Fruit fly (Drosophila melanogaster) whole organism, embryonic: ENCODE measurements around the gene SLC5A11.

Experiments
- Antp ChIP-seq: fragments of 200-800 bp; sonication (Bioruptor generic); optimal IDR thresholded peaks from 3 replicates; lab custom pipeline; 2016; ENCODE audit warnings: missing biosample characterization, missing genetic modification characterization
- CG11456 ChIP-seq: fragments of 200-800 bp; sonication (Bioruptor generic); IDR thresholded peaks from 3 replicates; pipeline ENCODE4 v1.3.6; 2022; ENCODE audit warnings: missing biosample characterization, missing genetic modification characterization
- CG12659 ChIP-seq: fragments of 200-800 bp; sonication (Bioruptor generic); optimal IDR thresholded peaks from 3 replicates; lab custom pipeline; 2017; ENCODE audit warnings: mild to moderate bottlenecking, missing biosample characterization, missing genetic modification reagents, missing genetic modification characterization
- CG12744 ChIP-seq: fragments of 200-800 bp; sonication (Bioruptor generic); optimal IDR thresholded peaks from 2 replicates; lab custom pipeline; 2016; ENCODE audit warnings: missing biosample characterization, missing genetic modification characterization
- CG13123 ChIP-seq: fragments of 200-800 bp; sonication (Bioruptor generic); optimal IDR thresholded peaks from 2 replicates; lab custom pipeline; 2016; ENCODE audit warnings: missing biosample characterization, missing genetic modification characterization
- CG13424 ChIP-seq: fragments of 200-800 bp; sonication (Bioruptor generic); optimal IDR thresholded peaks from 2 replicates; lab custom pipeline; 2019; ENCODE audit warnings: missing biosample characterization, mild to moderate bottlenecking, missing genetic modification characterization, moderate library complexity
- CG1602 ChIP-seq: fragments of 200-800 bp; sonication (Bioruptor generic); optimal IDR thresholded peaks from 3 replicates; lab custom pipeline; 2016; ENCODE audit warnings: missing biosample characterization, missing genetic modification characterization
- CG18262 ChIP-seq: fragments of 200-800 bp; optimal IDR thresholded peaks from 3 replicates; lab custom pipeline; 2019; ENCODE audit warnings: missing biosample characterization, mild to moderate bottlenecking, missing genetic modification characterization, moderate library complexity
- CG2129 ChIP-seq: fragments of 200-800 bp; sonication (Bioruptor generic); IDR thresholded peaks from 2 replicates; pipeline ENCODE4 v1.3.6; 2022; ENCODE audit warnings: missing biosample characterization, missing genetic modification characterization; ENCODE audit not compliant: partially characterized antibody
- CG32532 ChIP-seq: fragments of 200-800 bp; sonication (Bioruptor generic); IDR thresholded peaks from 2 replicates; pipeline ENCODE4 v1.3.6; 2022; ENCODE audit warnings: missing biosample characterization, missing genetic modification characterization
- CG3281 ChIP-seq: fragments of 200-800 bp; sonication (Bioruptor generic); optimal IDR thresholded peaks from 3 replicates; lab custom pipeline; 2017; ENCODE audit warnings: missing biosample characterization, mild to moderate bottlenecking, missing genetic modification characterization
- CG33557 ChIP-seq: fragments of 200-800 bp; sonication (Bioruptor generic); optimal IDR thresholded peaks from 2 replicates; lab custom pipeline; 2019; ENCODE audit warnings: missing biosample characterization, mild to moderate bottlenecking, missing genetic modification characterization, moderate library complexity
- CG6254 ChIP-seq: fragments of 200-800 bp; sonication (Bioruptor generic); optimal IDR thresholded peaks from 3 replicates; lab custom pipeline; 2017; ENCODE audit warnings: mild to moderate bottlenecking, missing biosample characterization, missing genetic modification reagents, missing genetic modification characterization
- CG7357 ChIP-seq: fragments of 200-800 bp; sonication (Bioruptor generic); IDR thresholded peaks from 3 replicates; pipeline ENCODE4 v1.3.6; 2022; ENCODE audit warnings: missing biosample characterization, missing genetic modification characterization
- CG7963 ChIP-seq: fragments of 200-800 bp; sonication (Bioruptor generic); IDR thresholded peaks from 3 replicates; pipeline ENCODE4 v1.3.6; 2022; ENCODE audit warnings: missing biosample characterization, missing genetic modification characterization; ENCODE audit not compliant: partially characterized antibody
- CG8089 ChIP-seq: fragments of 200-800 bp; sonication (Bioruptor generic); optimal IDR thresholded peaks from 3 replicates; lab custom pipeline; 2016; ENCODE audit warnings: missing biosample characterization, missing genetic modification characterization
- CG9609 ChIP-seq: fragments of 200-800 bp; sonication (Bioruptor generic); optimal IDR thresholded peaks from 3 replicates; lab custom pipeline; 2016; ENCODE audit warnings: missing biosample characterization, missing genetic modification characterization
- D19A ChIP-seq: fragments of 200-800 bp; optimal IDR thresholded peaks from 3 replicates; lab custom pipeline; 2019; ENCODE audit warnings: missing biosample characterization, mild to moderate bottlenecking, missing genetic modification characterization, moderate library complexity
- Doc3 ChIP-seq: fragments of 200-800 bp; sonication (Bioruptor generic); IDR thresholded peaks from 3 replicates; pipeline ENCODE4 v1.3.6; 2022; ENCODE audit warnings: missing biosample characterization, missing genetic modification characterization; ENCODE audit not compliant: partially characterized antibody
- ERR ChIP-seq: fragments of 200-800 bp; sonication (Bioruptor generic); optimal IDR thresholded peaks from 2 replicates; lab custom pipeline; 2016; ENCODE audit warnings: missing biosample characterization, missing genetic modification characterization
- Gug ChIP-seq: fragments of 200-800 bp; sonication (Bioruptor generic); IDR thresholded peaks from 4 replicates; pipeline ENCODE4 v1.3.6; 2022; ENCODE audit warnings: missing biosample characterization, missing genetic modification characterization
- HLH4C ChIP-seq: fragments of 200-800 bp; sonication (Bioruptor generic); IDR thresholded peaks from 3 replicates; pipeline ENCODE4 v1.3.6; 2022; ENCODE audit warnings: missing biosample characterization, missing genetic modification characterization; ENCODE audit not compliant: partially characterized antibody
- Hand ChIP-seq: fragments of 200-800 bp; sonication (Bioruptor generic); optimal IDR thresholded peaks from 2 replicates; lab custom pipeline; 2017; ENCODE audit warnings: mild to moderate bottlenecking, missing biosample characterization, missing genetic modification reagents, missing genetic modification characterization
- Hey ChIP-seq: fragments of 200-800 bp; sonication (Bioruptor generic); optimal IDR thresholded peaks from 3 replicates; lab custom pipeline; 2018; ENCODE audit warnings: missing biosample characterization, mild to moderate bottlenecking, missing genetic modification characterization
- Hr51 ChIP-seq, 2 experiments: fragments of 200-800 bp; sonication (Bioruptor generic); optimal IDR thresholded peaks; 2 replicates in 1 of 2; 3 replicates in 1 of 2; lab custom pipeline; 2016 to 2018; ENCODE audit warnings: missing biosample characterization in 2 of 2, missing genetic modification characterization in 2 of 2, mild to moderate bottlenecking in 1 of 2, moderate library complexity in 1 of 2
- Kr ChIP-seq: fragments of 200-800 bp; sonication (Bioruptor generic); optimal IDR thresholded peaks from 2 replicates; lab custom pipeline; 2017; ENCODE audit warnings: missing biosample characterization, mild to moderate bottlenecking, missing genetic modification characterization
- MESR4 ChIP-seq: fragments of 200-800 bp; sonication (Bioruptor generic); optimal IDR thresholded peaks from 2 replicates; lab custom pipeline; 2018; ENCODE audit warnings: missing biosample characterization, mild to moderate bottlenecking, missing genetic modification characterization, moderate library complexity
- NC2β ChIP-seq: fragments of 200-800 bp; sonication (Bioruptor generic); optimal IDR thresholded peaks from 2 replicates; lab custom pipeline; 2016; ENCODE audit warnings: missing biosample characterization, missing genetic modification characterization
- Nf-YC ChIP-seq: fragments of 200-800 bp; optimal IDR thresholded peaks from 3 replicates; lab custom pipeline; 2019; ENCODE audit warnings: missing biosample characterization, mild to moderate bottlenecking, missing genetic modification characterization, moderate library complexity
- Optix ChIP-seq: fragments of 200-800 bp; sonication (Bioruptor generic); IDR thresholded peaks from 3 replicates; pipeline ENCODE4 v1.3.6; 2022; ENCODE audit warnings: missing biosample characterization, missing genetic modification characterization
- Ptx1 ChIP-seq: fragments of 200-800 bp; sonication (Bioruptor generic); IDR thresholded peaks from 2 replicates; pipeline ENCODE4 v1.3.6; 2022; ENCODE audit warnings: missing biosample characterization, missing genetic modification characterization
- Sin3A ChIP-seq: fragments of >200 bp; optimal IDR thresholded peaks from 2 replicates; lab custom pipeline; 2018
- Spps ChIP-seq: fragments of 200-800 bp; sonication (Bioruptor generic); optimal IDR thresholded peaks from 2 replicates; lab custom pipeline; 2018; ENCODE audit warnings: missing biosample characterization, mild to moderate bottlenecking, missing genetic modification characterization
- TFAM ChIP-seq: fragments of 200-800 bp; sonication (Bioruptor generic); optimal IDR thresholded peaks from 2 replicates; lab custom pipeline; 2017; ENCODE audit warnings: missing biosample characterization, missing genetic modification characterization, inconsistent platforms
- Tbp ChIP-seq: fragments of >200 bp; optimal IDR thresholded peaks from 2 replicates; lab custom pipeline; 2018; ENCODE audit warnings: missing biosample characterization, missing genetic modification characterization
- crol ChIP-seq: fragments of 200-800 bp; sonication (Bioruptor generic); IDR thresholded peaks from 2 replicates; pipeline ENCODE4 v1.3.6; 2022; ENCODE audit warnings: missing biosample characterization, missing genetic modification characterization
- dmrt11E ChIP-seq: fragments of 200-800 bp; sonication (Bioruptor generic); optimal IDR thresholded peaks from 3 replicates; lab custom pipeline; 2018; ENCODE audit warnings: missing biosample characterization, mild to moderate bottlenecking, missing genetic modification characterization, moderate library complexity
- fu2 ChIP-seq: fragments of 200-800 bp; sonication (Bioruptor generic); optimal IDR thresholded peaks from 2 replicates; lab custom pipeline; 2016; ENCODE audit warnings: missing biosample characterization, missing genetic modification characterization
- gcm ChIP-seq: fragments of 200-800 bp; sonication (Bioruptor generic); optimal IDR thresholded peaks from 2 replicates; lab custom pipeline; 2019; ENCODE audit warnings: missing biosample characterization, mild to moderate bottlenecking, missing genetic modification characterization, moderate library complexity
- mirr ChIP-seq: fragments of 200-800 bp; sonication (Bioruptor generic); optimal IDR thresholded peaks from 3 replicates; lab custom pipeline; 2018; ENCODE audit warnings: missing biosample characterization, mild to moderate bottlenecking, missing genetic modification characterization
- nom ChIP-seq: fragments of 200-800 bp; sonication (Bioruptor generic); optimal IDR thresholded peaks from 2 replicates; lab custom pipeline; 2017; ENCODE audit warnings: missing biosample characterization, missing genetic modification characterization, mild to moderate bottlenecking, moderate library complexity, missing genetic modification reagents
- odd ChIP-seq: fragments of 200-800 bp; sonication (Bioruptor generic); optimal IDR thresholded peaks from 2 replicates; lab custom pipeline; 2017; ENCODE audit warnings: missing biosample characterization, mild to moderate bottlenecking, missing genetic modification characterization
- org-1 ChIP-seq: fragments of 200-800 bp; sonication (Bioruptor generic); optimal IDR thresholded peaks from 2 replicates; lab custom pipeline; 2017; ENCODE audit warnings: missing biosample characterization, missing genetic modification characterization
- schlank ChIP-seq: fragments of 200-800 bp; sonication (Bioruptor generic); optimal IDR thresholded peaks from 2 replicates; lab custom pipeline; 2018; ENCODE audit warnings: missing biosample characterization, mild to moderate bottlenecking, missing genetic modification characterization
- seq ChIP-seq: fragments of 200-800 bp; sonication (Bioruptor generic); IDR thresholded peaks from 2 replicates; pipeline ENCODE4 v1.3.6; 2022; ENCODE audit warnings: missing biosample characterization, missing genetic modification characterization
- sima ChIP-seq: fragments of 200-800 bp; sonication (Bioruptor generic); optimal IDR thresholded peaks from 2 replicates; lab custom pipeline; 2016; ENCODE audit warnings: missing biosample characterization, missing genetic modification characterization
- sug ChIP-seq: fragments of 200-800 bp; optimal IDR thresholded peaks from 2 replicates; lab custom pipeline; 2019; ENCODE audit warnings: missing biosample characterization, mild to moderate bottlenecking, missing genetic modification characterization, moderate library complexity
- tgo ChIP-seq: fragments of 200-800 bp; sonication (Bioruptor generic); IDR thresholded peaks from 3 replicates; pipeline ENCODE4 v1.3.6; 2022; ENCODE audit warnings: missing biosample characterization, missing genetic modification characterization
- zen2 ChIP-seq: fragments of 200-800 bp; sonication (Bioruptor generic); IDR thresholded peaks from 3 replicates; pipeline ENCODE4 v1.3.6; 2022; ENCODE audit warnings: missing biosample characterization, missing genetic modification characterization; ENCODE audit not compliant: partially characterized antibody
- zf30C ChIP-seq: fragments of 200-800 bp; sonication (Bioruptor generic); optimal IDR thresholded peaks from 3 replicates; lab custom pipeline; 2018; ENCODE audit warnings: missing biosample characterization, mild to moderate bottlenecking, missing genetic modification characterization

Gene SLC5A11

DNA sequence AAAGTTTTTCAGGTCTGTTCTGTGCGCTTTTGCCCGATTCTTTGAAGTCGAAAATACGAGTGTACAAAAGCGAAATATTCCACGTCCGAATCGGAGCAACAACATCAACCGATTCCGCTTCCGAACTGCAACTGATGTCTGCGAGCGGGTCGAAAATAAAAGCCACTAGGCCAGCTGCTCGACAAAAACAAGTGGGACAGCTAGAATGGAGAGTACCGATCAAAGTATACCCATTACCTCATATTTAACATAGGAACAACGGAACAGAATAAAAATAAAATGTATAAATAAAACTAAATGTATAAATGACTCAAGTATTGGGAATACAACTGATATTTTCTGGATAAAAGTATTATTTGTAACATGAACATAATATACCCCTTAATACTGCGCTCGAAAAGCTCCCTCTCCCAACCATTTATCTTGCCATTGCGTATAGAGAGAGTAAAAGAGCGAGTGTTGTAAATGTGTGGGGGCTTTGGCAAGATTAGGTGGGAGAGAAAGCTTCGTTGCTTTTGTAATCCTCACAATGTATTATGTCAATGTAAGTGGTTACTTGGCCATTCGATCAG lies at the start of gene SLC5A11 (continued):
- TF ChIP-seq Hr51 (GFP tag; optimal IDR thresholded peaks at IDR 0.05; lab: Kevin White, UChicago) (peak; percentile 98 to 100), Ptx1 (GFP tag; lab: Robert Waterston, UW) (peak; percentile 98), CG13424 (peak; percentile 97), sug (peak; percentile 99), CG12659 (GFP tag; lab: Kevin White, UChicago) (peak; percentile 96), Nf-YC (peak; percentile 91), Hand (GFP tag; lab: Kevin White, UChicago) (peak; percentile 97), fu2 (GFP tag; lab: Kevin White, UChicago) (peak; percentile 68), D19A (tag; lab: Kevin White, UChicago) (peak; percentile 87), NC2β (GFP tag; lab: Kevin White, UChicago) (peak; percentile 54), zf30C (GFP tag; lab: Kevin White, UChicago) (no peak), CG11456 (GFP tag; lab: Robert Waterston, UW) (peak; percentile 96), CG8089 (GFP tag; lab: Kevin White, UChicago) (peak; percentile 31), schlank (tag; lab: Kevin White, UChicago) (peak; percentile 70), ERR (GFP tag; lab: Kevin White, UChicago) (peak; percentile 97), nom (GFP tag; lab: Kevin White, UChicago) (peak; percentile 90), gcm (peak; percentile 96), tgo (GFP tag; lab: Robert Waterston, UW) (peak; percentile 98), CG2129 (GFP tag; lab: Robert Waterston, UW) (no peak), CG18262 (tag; lab: Kevin White, UChicago) (peak; percentile 96), sima (GFP tag; lab: Kevin White, UChicago) (peak; percentile 96), Optix (GFP tag; lab: Robert Waterston, UW) (peak; percentile 68; the same call in 2 of the 3 replicates), CG3281 (GFP tag; lab: Kevin White, UChicago) (peak; percentile 96), MESR4 (GFP tag; lab: Kevin White, UChicago) (peak; percentile 28), org-1 (GFP tag; lab: Kevin White, UChicago) (peak; percentile 100), Sin3A (lab: Kevin White, UChicago) (no peak), Gug (GFP tag; lab: Robert Waterston, UW) (peak; percentile 87), CG13123 (peak; percentile 87), TFAM (peak; percentile 40), CG12744 (GFP tag; lab: Kevin White, UChicago) (peak; percentile 47), odd (peak; percentile 95), Kr (no peak), Tbp (GFP tag; lab: Kevin White, UChicago) (no peak), crol (GFP tag; lab: Robert Waterston, UW) (0 out of 2 replicates have a peak, but pooled peaks have one; percentile 19), CG9609 (peak; percentile 73), CG6254 (GFP tag; lab: Kevin White, UChicago) (peak; percentile 89), seq (GFP tag; lab: Robert Waterston, UW) (peak; percentile 100), HLH4C (GFP tag; lab: Robert Waterston, UW) (no peak), CG1602 (peak; percentile 88), dmrt11E (tag; lab: Kevin White, UChicago) (peak; percentile 2), CG32532 (GFP tag; lab: Robert Waterston, UW) (peak; percentile 98), Doc3 (no peak), zen2 (GFP tag; lab: Robert Waterston, UW) (no peak), CG7357 (GFP tag; lab: Robert Waterston, UW) (peak; percentile 91), CG33557 (GFP tag; lab: Kevin White, UChicago) (peak; percentile 58), mirr (GFP tag; lab: Kevin White, UChicago) (peak; percentile 75), Spps (tag; lab: Kevin White, UChicago) (peak; percentile 77), Hey (tag; lab: Kevin White, UChicago) (peak; percentile 75), CG7963 (GFP tag; lab: Robert Waterston, UW) (no peak), Antp (GFP tag; lab: Kevin White, UChicago) (peak; percentile 64)
